Worm (Caenorhabditis elegans) whole organism, L2 larva: ENCODE data around the gene rpia-1.

Experiments
- gmeb-1 ChIP-seq: fragments of 150-350 bp; optimal IDR thresholded peaks from 2 replicates; lab custom pipeline; 2014; ENCODE audit warnings: missing biosample characterization, missing genetic modification characterization
- lsy-2 ChIP-seq, 2 experiments: fragments of 150-350 bp in 1 of 2; sonication (generic microtip) in 1 of 2; optimal IDR thresholded peaks; 2 replicates each; lab custom pipeline; 2014 to 2017; ENCODE audit warnings: missing biosample characterization in 2 of 2, missing genetic modification characterization in 2 of 2
- mdl-1 ChIP-seq, 2 experiments: fragments of 150-350 bp in 1 of 2; sonication (generic microtip) in 1 of 2; optimal IDR thresholded peaks; 2 replicates each; lab custom pipeline; 2017; ENCODE audit warnings: missing biosample characterization in 2 of 2, missing genetic modification characterization in 2 of 2
- snpc-4 ChIP-seq: fragments of 150-350 bp; optimal IDR thresholded peaks from 2 replicates; lab custom pipeline; 2014; ENCODE audit warnings: missing biosample characterization, missing genetic modification characterization
- unc-62 ChIP-seq: fragments of 150-350 bp; optimal IDR thresholded peaks from 2 replicates; lab custom pipeline; 2014; ENCODE audit warnings: missing biosample characterization, missing genetic modification reagents, missing genetic modification characterization
- ztf-4 ChIP-seq: fragments of 150-350 bp; optimal IDR thresholded peaks from 2 replicates; lab custom pipeline; 2014; ENCODE audit warnings: missing biosample characterization, missing genetic modification characterization

DNA sequence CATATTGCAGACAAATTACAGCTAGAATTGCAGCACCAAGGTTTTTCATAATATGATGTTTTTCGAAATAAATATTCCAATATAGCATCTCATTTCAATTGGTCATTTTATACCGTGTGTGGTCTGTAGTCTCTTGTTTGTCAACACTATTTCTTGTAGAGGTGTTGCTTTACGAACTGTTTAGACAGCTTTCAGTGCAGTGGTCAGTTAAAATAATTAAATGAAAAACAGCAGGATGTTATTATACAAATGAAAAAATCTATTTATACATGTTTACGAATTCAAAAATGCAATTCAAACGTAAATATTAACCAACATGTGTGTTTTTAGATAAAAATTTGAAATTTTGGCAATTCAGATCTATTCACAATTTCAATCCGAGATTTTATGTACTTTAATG is 11.1 kb upstream of the rpia-1 start, which contains the start of gene B0280.7:
- no peak for TF ChIP-seq unc-62 (GFP tag; lab: Kevin White, UChicago)
- no peak for TF ChIP-seq mdl-1 (tag; optimal IDR thresholded peaks at IDR 0.05; lab: Kevin White, UChicago)
- TF ChIP-seq gmeb-1, result no peak
- TF ChIP-seq lsy-2 (tag; optimal IDR thresholded peaks at IDR 0.05; lab: Kevin White, UChicago), result no peak
- TF ChIP-seq snpc-4 (tag; lab: Kevin White, UChicago), result no peak
- TF ChIP-seq ztf-4 (tag; lab: Kevin White, UChicago), result no peak
